Worm (Caenorhabditis elegans) whole organism, early embryonic: ENCODE data around the gene mmaa-1.

ENCODE experiments used
- B0310.2 ChIP-seq: sonication (generic microtip); optimal IDR thresholded peaks from 2 replicates; lab custom pipeline; 2016; ENCODE audit warnings: mild to moderate bottlenecking, missing genetic modification characterization, missing compliant biosample characterization
- F13C5.2 ChIP-seq: sonication (generic microtip); optimal IDR thresholded peaks from 2 replicates; lab custom pipeline; 2017; ENCODE audit warnings: mild to moderate bottlenecking, missing genetic modification characterization, inconsistent platforms, missing compliant biosample characterization
- aly-1 ChIP-seq: sonication (generic microtip); optimal IDR thresholded peaks from 2 replicates; lab custom pipeline; 2016; ENCODE audit warnings: missing genetic modification characterization, missing compliant biosample characterization
- ama-1 ChIP-seq: fragments of 150-350 bp; optimal IDR thresholded peaks from 2 replicates; lab custom pipeline; 2014
- ceh-13 ChIP-seq: fragments of 200-800 bp; sonication (Bioruptor generic); optimal IDR thresholded peaks from 2 replicates; lab custom pipeline; 2018; ENCODE audit warnings: mild to moderate bottlenecking, missing genetic modification characterization, missing compliant biosample characterization
- ceh-36 ChIP-seq: sonication (generic microtip); optimal IDR thresholded peaks from 2 replicates; lab custom pipeline; 2016; ENCODE audit warnings: missing genetic modification characterization, inconsistent platforms, missing compliant biosample characterization
- ets-7 ChIP-seq: sonication (generic microtip); optimal IDR thresholded peaks from 2 replicates; lab custom pipeline; 2016; ENCODE audit warnings: missing genotype, missing genetic modification characterization, missing compliant biosample characterization
- flt-1 ChIP-seq: fragments of 200-800 bp; sonication (Bioruptor generic); IDR thresholded peaks from 2 replicates; pipeline ENCODE4 v1.3.6; 2022; ENCODE audit warnings: missing genetic modification characterization, missing compliant biosample characterization
- hmbx-1 ChIP-seq: sonication (generic microtip); optimal IDR thresholded peaks from 2 replicates; lab custom pipeline; 2016; ENCODE audit warnings: mild to moderate bottlenecking, missing genetic modification characterization, missing compliant biosample characterization
- hmg-4 ChIP-seq: fragments of 200-800 bp; sonication (Bioruptor generic); optimal IDR thresholded peaks from 2 replicates; lab custom pipeline; 2018; ENCODE audit warnings: mild to moderate bottlenecking, missing genetic modification characterization, missing compliant biosample characterization
- hnd-1 ChIP-seq: sonication (generic microtip); optimal IDR thresholded peaks from 2 replicates; lab custom pipeline; 2016; ENCODE audit warnings: missing genetic modification characterization, missing compliant biosample characterization
- pes-1 ChIP-seq: fragments of 200-800 bp; sonication (Bioruptor generic); IDR thresholded peaks from 2 replicates; pipeline ENCODE4 v1.3.6; 2022; ENCODE audit warnings: missing genetic modification reagents, missing genetic modification characterization, missing compliant biosample characterization
- scrt-1 ChIP-seq: fragments of 200-800 bp; sonication (Bioruptor generic); IDR thresholded peaks from 2 replicates; pipeline ENCODE4 v1.3.6; 2022; ENCODE audit warnings: missing genetic modification characterization, missing compliant biosample characterization
- sea-1 ChIP-seq: fragments of 200-800 bp; sonication (Bioruptor generic); conservative IDR thresholded peaks from 2 replicates; pipeline ENCODE4 v1.3.6; 2022; ENCODE audit warnings: missing genetic modification characterization, missing compliant biosample characterization
- tbx-11 ChIP-seq: fragments of 200-800 bp; sonication (Bioruptor generic); IDR thresholded peaks from 2 replicates; pipeline ENCODE4 v1.3.6; 2022; ENCODE audit warnings: missing genetic modification characterization, missing compliant biosample characterization
- tbx-37 ChIP-seq: fragments of 200-800 bp; sonication (Bioruptor generic); conservative IDR thresholded peaks from 2 replicates; pipeline ENCODE4 v1.3.6; 2022; ENCODE audit warnings: missing genetic modification reagents, missing genetic modification characterization, missing compliant biosample characterization
- tra-4 ChIP-seq: sonication (generic microtip); optimal IDR thresholded peaks from 2 replicates; lab custom pipeline; 2017; ENCODE audit warnings: missing genetic modification characterization, missing compliant biosample characterization

Gene mmaa-1

DNA sequence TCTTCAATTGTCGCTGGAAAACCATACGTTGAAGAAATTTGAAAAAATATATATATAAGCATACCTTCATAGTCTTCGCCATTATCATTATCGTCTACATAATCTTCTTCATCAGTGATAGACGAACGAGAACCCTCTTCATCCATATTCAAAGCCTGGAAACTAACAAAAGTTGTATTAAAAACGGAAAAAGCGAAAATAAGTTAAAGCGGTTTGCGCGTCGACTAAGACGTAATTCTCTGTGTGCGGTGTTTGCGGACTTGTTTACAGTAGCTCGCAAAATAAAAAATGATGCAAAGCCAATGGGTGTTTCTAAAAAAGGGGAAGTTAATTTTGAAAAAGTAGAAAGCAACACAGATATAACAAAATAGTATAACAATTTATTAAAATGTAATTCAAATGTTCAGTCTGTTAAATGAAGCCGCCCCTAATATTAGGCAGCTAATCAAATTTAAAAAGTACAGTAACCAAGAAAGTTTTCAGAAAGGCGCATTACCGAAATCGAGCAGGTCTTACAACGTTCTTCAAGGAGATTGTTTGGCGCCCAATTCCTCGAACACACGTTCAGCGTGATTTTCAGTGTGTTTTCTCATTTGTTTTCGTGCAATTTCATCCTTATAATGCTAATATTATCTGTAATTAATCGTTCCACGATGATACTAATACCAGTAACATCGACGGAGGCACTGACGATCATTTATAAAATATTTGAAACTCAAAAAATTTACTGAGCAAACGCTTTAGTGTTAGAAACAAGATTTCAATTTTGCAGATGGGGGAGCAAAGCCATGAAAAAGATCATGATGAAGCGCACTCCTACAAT, 31.1 kb upstream of the mmaa-1 start, which contains the start of the genes T07F8.4 and gld-3:
Gene T07F8.4, minus strand, starts transcription at position 162 of the 823 bp plus-strand sequence.
Gene gld-3, plus strand, starts transcription at position 773 of the 823 bp plus-strand sequence.
- TF ChIP-seq ama-1: no peak
- no peak for TF ChIP-seq F13C5.2 (tag; lab: Kevin White, UChicago)
- TF ChIP-seq scrt-1 (GFP tag; lab: Robert Waterston, UW): no peak
- no peak for TF ChIP-seq aly-1 (tag; lab: Kevin White, UChicago)
- TF ChIP-seq tbx-37: no peak
- no peak for TF ChIP-seq hmg-4 (GFP tag; lab: Kevin White, UChicago)
- no peak for TF ChIP-seq B0310.2 (tag; lab: Kevin White, UChicago)
- no peak for TF ChIP-seq sea-1
- no peak for TF ChIP-seq ets-7 (tag; lab: Kevin White, UChicago)
- no peak for TF ChIP-seq tbx-11 (GFP tag; lab: Robert Waterston, UW)
- TF ChIP-seq ceh-36 (tag; lab: Kevin White, UChicago): no peak
- TF ChIP-seq hnd-1 (tag; lab: Kevin White, UChicago): no peak
- no peak for TF ChIP-seq ceh-13
- no peak for TF ChIP-seq tra-4 (tag; lab: Kevin White, UChicago)
- TF ChIP-seq pes-1: no peak
- no peak for TF ChIP-seq hmbx-1 (tag; lab: Kevin White, UChicago)
- TF ChIP-seq flt-1 (GFP tag; lab: Robert Waterston, UW): no peak

DNA sequence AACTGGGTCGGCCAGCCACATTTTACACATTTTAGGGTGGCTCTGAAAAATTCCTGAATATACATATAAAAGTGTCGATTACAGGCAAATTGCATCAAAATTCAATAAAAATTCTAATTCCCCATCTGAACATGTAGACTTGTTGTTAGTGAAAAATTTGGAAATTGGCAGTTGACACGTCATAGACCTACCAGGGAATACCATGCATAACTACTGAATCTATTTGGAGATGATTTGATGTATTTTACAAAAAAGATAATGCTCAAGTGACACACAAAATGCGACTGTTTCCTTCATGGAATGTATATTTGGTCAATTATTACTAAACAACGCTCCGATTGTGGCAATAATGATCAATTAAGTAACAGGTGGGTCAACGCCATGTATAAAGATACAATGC, 25.5 kb upstream of the mmaa-1 start, which contains the start of gene F10E7.1:
Gene F10E7.1, plus strand, starts transcription at position 301 of the 400 bp plus-strand sequence.
- no peak for TF ChIP-seq hmg-4 (GFP tag; lab: Kevin White, UChicago)
- TF ChIP-seq aly-1 (tag; lab: Kevin White, UChicago): no peak
- no peak for TF ChIP-seq pes-1
- no peak for TF ChIP-seq scrt-1 (GFP tag; lab: Robert Waterston, UW)
- no peak for TF ChIP-seq ceh-36 (tag; lab: Kevin White, UChicago)
- no peak for TF ChIP-seq hmbx-1 (tag; lab: Kevin White, UChicago)
- TF ChIP-seq tbx-11 (GFP tag; lab: Robert Waterston, UW): no peak
- TF ChIP-seq flt-1 (GFP tag; lab: Robert Waterston, UW): no peak
- TF ChIP-seq ets-7 (tag; lab: Kevin White, UChicago): no peak
- no peak for TF ChIP-seq ceh-13
- no peak for TF ChIP-seq hnd-1 (tag; lab: Kevin White, UChicago)
- no peak for TF ChIP-seq tbx-37
- no peak for TF ChIP-seq ama-1
- TF ChIP-seq B0310.2 (tag; lab: Kevin White, UChicago): no peak
- no peak for TF ChIP-seq sea-1
- TF ChIP-seq F13C5.2 (tag; lab: Kevin White, UChicago): no peak
- no peak for TF ChIP-seq tra-4 (tag; lab: Kevin White, UChicago)

DNA sequence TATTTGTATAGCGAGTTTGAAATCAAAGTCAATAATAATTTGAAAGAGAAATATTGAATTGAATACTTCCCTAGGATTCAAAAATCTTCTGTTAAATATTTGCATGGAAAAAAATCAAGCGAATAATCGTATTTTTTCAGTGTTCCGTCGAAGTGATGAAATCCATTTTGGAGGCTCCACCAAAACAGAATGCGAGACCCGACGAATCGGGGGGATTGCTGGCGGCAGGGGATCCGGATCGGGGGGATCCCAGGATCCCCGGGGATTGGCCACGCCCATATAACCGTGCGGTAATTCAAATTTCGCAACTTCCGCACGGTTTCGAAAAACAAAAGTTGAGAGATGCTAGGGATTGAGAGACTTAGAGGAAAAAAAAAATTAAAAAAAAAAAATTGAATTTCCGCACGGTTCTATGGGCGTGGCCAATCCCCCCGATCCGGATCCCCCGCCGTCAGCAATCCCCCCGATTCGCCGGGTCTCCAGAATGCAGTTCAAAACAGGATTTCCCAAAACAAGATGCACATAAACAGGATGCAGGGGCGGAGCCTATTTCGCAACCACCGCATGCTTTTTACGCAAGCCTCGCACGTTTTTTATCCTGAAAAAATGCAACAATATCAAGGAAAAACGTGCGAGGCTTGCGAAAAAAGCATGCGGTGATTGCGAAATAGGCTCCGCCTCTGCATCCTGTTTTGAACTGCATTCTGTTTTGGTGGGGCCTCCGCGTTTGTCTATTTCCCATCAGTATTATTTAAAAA, 21.9 kb upstream of the mmaa-1 start, which contains the start of gene F10E7.11:
Gene F10E7.11, minus strand, starts transcription at position 232 of the 758 bp plus-strand sequence.
- TF ChIP-seq B0310.2 (tag; lab: Kevin White, UChicago) (no peak), pes-1 (no peak), ets-7 (tag; lab: Kevin White, UChicago) (no peak), hmbx-1 (tag; lab: Kevin White, UChicago) (no peak), tbx-37 (no peak), tra-4 (tag; lab: Kevin White, UChicago) (no peak), hnd-1 (tag; lab: Kevin White, UChicago) (no peak), flt-1 (GFP tag; lab: Robert Waterston, UW) (no peak), ceh-36 (tag; lab: Kevin White, UChicago) (no peak), ceh-13 (no peak), hmg-4 (GFP tag; lab: Kevin White, UChicago) (no peak), tbx-11 (GFP tag; lab: Robert Waterston, UW) (no peak), ama-1 (no peak), scrt-1 (GFP tag; lab: Robert Waterston, UW) (no peak), F13C5.2 (tag; lab: Kevin White, UChicago) (no peak), sea-1 (no peak), aly-1 (tag; lab: Kevin White, UChicago) (no peak)

DNA sequence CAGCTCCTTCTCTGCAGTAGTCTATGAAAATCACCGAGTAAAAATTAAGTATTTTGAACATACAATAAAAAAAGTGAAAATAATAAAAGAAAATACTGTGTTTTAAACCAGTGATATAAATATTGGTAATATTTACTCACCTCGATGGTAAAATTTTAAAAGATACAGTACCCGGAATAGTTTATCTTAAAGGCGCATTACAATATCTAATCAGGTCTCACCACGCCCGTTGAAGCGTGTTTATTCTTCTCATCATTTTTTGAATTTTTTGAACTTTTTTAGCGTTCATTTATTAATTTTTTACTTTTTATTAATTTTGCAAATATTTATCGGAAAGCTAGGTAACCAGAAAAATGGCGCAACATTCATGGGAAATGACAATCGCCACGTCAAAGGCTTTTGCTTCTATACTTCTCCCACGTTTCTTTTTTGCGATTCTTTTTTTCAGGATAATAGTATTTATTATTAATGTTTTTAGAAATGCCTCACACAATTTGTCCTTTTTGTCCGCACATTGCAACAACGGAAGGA, 20.9 kb upstream of the mmaa-1 start, which contains the start of gene F10E7.2:
Gene F10E7.2, plus strand, starts transcription at position 481 of the 531 bp plus-strand sequence.
- no peak for TF ChIP-seq tbx-11 (GFP tag; lab: Robert Waterston, UW)
- TF ChIP-seq hnd-1 (tag; lab: Kevin White, UChicago): no peak
- TF ChIP-seq tbx-37: no peak
- TF ChIP-seq pes-1: no peak
- TF ChIP-seq ceh-13: no peak
- TF ChIP-seq aly-1 (tag; lab: Kevin White, UChicago): no peak
- no peak for TF ChIP-seq hmg-4 (GFP tag; lab: Kevin White, UChicago)
- no peak for TF ChIP-seq flt-1 (GFP tag; lab: Robert Waterston, UW)
- no peak for TF ChIP-seq tra-4 (tag; lab: Kevin White, UChicago)
- TF ChIP-seq B0310.2 (tag; lab: Kevin White, UChicago): no peak
- no peak for TF ChIP-seq scrt-1 (GFP tag; lab: Robert Waterston, UW)
- no peak for TF ChIP-seq F13C5.2 (tag; lab: Kevin White, UChicago)
- TF ChIP-seq hmbx-1 (tag; lab: Kevin White, UChicago): no peak
- TF ChIP-seq sea-1: no peak
- no peak for TF ChIP-seq ets-7 (tag; lab: Kevin White, UChicago)
- TF ChIP-seq ceh-36 (tag; lab: Kevin White, UChicago): no peak
- no peak for TF ChIP-seq ama-1

DNA sequence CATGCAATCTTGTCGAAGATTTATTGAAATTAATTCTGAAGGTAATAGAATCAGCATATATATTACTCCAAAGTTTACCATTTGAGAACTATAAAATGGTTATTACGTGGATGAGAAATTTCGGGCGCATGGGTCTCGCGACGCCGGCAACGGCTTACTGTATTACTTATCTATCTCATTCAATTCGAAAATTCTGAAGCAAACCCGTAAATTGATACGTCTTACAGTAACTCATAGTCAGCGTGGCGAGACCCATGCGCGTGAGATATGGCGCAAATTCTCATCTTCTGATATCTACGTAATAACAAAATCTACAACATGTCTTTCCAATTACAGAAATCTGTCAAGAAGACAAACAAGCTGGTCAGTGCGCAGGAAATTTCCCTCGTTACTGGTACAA, 18.6 kb upstream of the mmaa-1 start:
- TF ChIP-seq tbx-11 (GFP tag; lab: Robert Waterston, UW): no peak
- TF ChIP-seq B0310.2 (tag; lab: Kevin White, UChicago): no peak
- TF ChIP-seq hmbx-1 (tag; lab: Kevin White, UChicago): no peak
- TF ChIP-seq sea-1: no peak
- TF ChIP-seq scrt-1 (GFP tag; lab: Robert Waterston, UW): no peak
- TF ChIP-seq hmg-4 (GFP tag; lab: Kevin White, UChicago): no peak
- TF ChIP-seq flt-1 (GFP tag; lab: Robert Waterston, UW): no peak
- no peak for TF ChIP-seq tra-4 (tag; lab: Kevin White, UChicago)
- no peak for TF ChIP-seq ets-7 (tag; lab: Kevin White, UChicago)
- no peak for TF ChIP-seq aly-1 (tag; lab: Kevin White, UChicago)
- no peak for TF ChIP-seq ceh-36 (tag; lab: Kevin White, UChicago)
- no peak for TF ChIP-seq F13C5.2 (tag; lab: Kevin White, UChicago)
- no peak for TF ChIP-seq ceh-13
- TF ChIP-seq pes-1: no peak
- no peak for TF ChIP-seq hnd-1 (tag; lab: Kevin White, UChicago)
- no peak for TF ChIP-seq ama-1
- no peak for TF ChIP-seq tbx-37
